Worm (Caenorhabditis elegans) whole organism, mixed stage, embryonic: ENCODE results near the gene acer-1.
A peak's percentile ranks its signal among the peaks of the same experiment; 100 is the strongest.

Experiments used
- M03D4.4 ChIP-seq: sonication (generic microtip); optimal IDR thresholded peaks from 2 replicates; lab custom pipeline; 2017; ENCODE audit warnings: mild to moderate bottlenecking, missing genetic modification characterization, missing compliant biosample characterization
- bed-3 ChIP-seq: fragments of 200-800 bp; sonication (Bioruptor generic); optimal IDR thresholded peaks from 3 replicates; lab custom pipeline; 2018; ENCODE audit warnings: mild to moderate bottlenecking, missing genetic modification characterization, moderate library complexity, missing compliant biosample characterization
- blmp-1 ChIP-seq: fragments of 150-350 bp; optimal IDR thresholded peaks from 2 replicates; lab custom pipeline; 2014; ENCODE audit warnings: missing biosample characterization, missing genetic modification characterization
- ceh-39 ChIP-seq: fragments of 150-350 bp; optimal IDR thresholded peaks from 2 replicates; lab custom pipeline; 2014; ENCODE audit warnings: missing biosample characterization, missing genetic modification characterization
- ceh-43 ChIP-seq: fragments of 200-800 bp; sonication (Bioruptor generic); optimal IDR thresholded peaks from 2 replicates; lab custom pipeline; 2018; ENCODE audit warnings: mild to moderate bottlenecking, missing genetic modification characterization, moderate library complexity, missing compliant biosample characterization
- ceh-83 ChIP-seq: fragments of 200-800 bp; sonication (Bioruptor generic); optimal IDR thresholded peaks from 2 replicates; lab custom pipeline; 2018; ENCODE audit warnings: mild to moderate bottlenecking, missing genetic modification characterization, missing compliant biosample characterization
- ces-1 ChIP-seq: fragments of 150-350 bp; optimal IDR thresholded peaks from 2 replicates; lab custom pipeline; 2014; ENCODE audit warnings: missing biosample characterization, missing genetic modification reagents, missing genetic modification characterization
- drap-1 ChIP-seq: fragments of 200-800 bp; sonication (Bioruptor generic); optimal IDR thresholded peaks from 3 replicates; lab custom pipeline; 2018; ENCODE audit warnings: mild to moderate bottlenecking, missing genetic modification characterization, missing compliant biosample characterization
- elt-1 ChIP-seq: sonication (generic microtip); optimal IDR thresholded peaks from 2 replicates; lab custom pipeline; 2017; ENCODE audit warnings: missing genetic modification characterization, mild to moderate bottlenecking, missing compliant biosample characterization, antibody characterized with exemption, moderate library complexity, borderline replicate concordance; ENCODE audit not compliant: insufficient read depth
- flh-1 ChIP-seq: fragments of 200-800 bp; sonication (Bioruptor generic); optimal IDR thresholded peaks from 2 replicates; lab custom pipeline; 2018; ENCODE audit warnings: mild to moderate bottlenecking, missing genetic modification characterization, moderate library complexity, missing compliant biosample characterization
- ham-2 ChIP-seq: fragments of 200-800 bp; sonication (Bioruptor generic); optimal IDR thresholded peaks from 2 replicates; lab custom pipeline; 2018; ENCODE audit warnings: mild to moderate bottlenecking, missing genetic modification characterization, missing compliant biosample characterization
- hlh-1 ChIP-seq: fragments of 150-350 bp; optimal IDR thresholded peaks from 2 replicates; lab custom pipeline; 2014; ENCODE audit warnings: missing biosample characterization, missing genetic modification reagents, missing genetic modification characterization
- lin-13 ChIP-seq: fragments of 150-350 bp; optimal IDR thresholded peaks from 2 replicates; lab custom pipeline; 2014; ENCODE audit warnings: missing biosample characterization, missing genetic modification characterization
- lin-32 ChIP-seq: fragments of 200-800 bp; sonication (Bioruptor generic); optimal IDR thresholded peaks from 2 replicates; lab custom pipeline; 2018; ENCODE audit warnings: mild to moderate bottlenecking, missing genetic modification characterization, missing compliant biosample characterization
- lsy-2 ChIP-seq: fragments of 150-350 bp; optimal IDR thresholded peaks from 2 replicates; lab custom pipeline; 2014; ENCODE audit warnings: missing biosample characterization, missing genetic modification characterization
- mab-5 ChIP-seq: fragments of 150-350 bp; optimal IDR thresholded peaks from 2 replicates; lab custom pipeline; 2014; ENCODE audit warnings: missing biosample characterization, missing genetic modification characterization
- mep-1 ChIP-seq: fragments of 150-350 bp; optimal IDR thresholded peaks from 2 replicates; lab custom pipeline; 2017; ENCODE audit warnings: missing biosample characterization, missing genetic modification reagents, missing genetic modification characterization, inconsistent platforms
- nhr-12 ChIP-seq: fragments of 150-350 bp; optimal IDR thresholded peaks from 2 replicates; lab custom pipeline; 2014; ENCODE audit warnings: missing biosample characterization, missing genetic modification characterization
- nhr-237 ChIP-seq: fragments of 150-350 bp; optimal IDR thresholded peaks from 2 replicates; lab custom pipeline; 2014; ENCODE audit warnings: missing biosample characterization, missing genetic modification characterization
- nhr-28 ChIP-seq: fragments of 150-350 bp; optimal IDR thresholded peaks from 2 replicates; lab custom pipeline; 2014; ENCODE audit warnings: missing biosample characterization, missing genetic modification characterization
- nhr-76 ChIP-seq: sonication (generic microtip); optimal IDR thresholded peaks from 2 replicates; lab custom pipeline; 2017; ENCODE audit warnings: missing biosample characterization, missing genetic modification characterization
- sem-2 ChIP-seq: fragments of 200-800 bp; sonication (Bioruptor generic); optimal IDR thresholded peaks from 2 replicates; lab custom pipeline; 2018; ENCODE audit warnings: mild to moderate bottlenecking, missing genetic modification characterization, missing compliant biosample characterization
- snpc-4 ChIP-seq: fragments of 150-350 bp; optimal IDR thresholded peaks from 2 replicates; lab custom pipeline; 2014; ENCODE audit warnings: missing biosample characterization, missing genetic modification characterization
- sptf-1 ChIP-seq: sonication (generic microtip); optimal IDR thresholded peaks from 2 replicates; lab custom pipeline; 2017; ENCODE audit warnings: mild to moderate bottlenecking, missing genetic modification characterization, moderate library complexity, missing compliant biosample characterization
- tbx-8 ChIP-seq: fragments of 200-800 bp; sonication (Bioruptor generic); optimal IDR thresholded peaks from 2 replicates; lab custom pipeline; 2018; ENCODE audit warnings: mild to moderate bottlenecking, missing genetic modification characterization, moderate library complexity, missing compliant biosample characterization
- unc-120 ChIP-seq: sonication (generic microtip); optimal IDR thresholded peaks from 2 replicates; lab custom pipeline; 2017; ENCODE audit warnings: missing genetic modification characterization, missing compliant biosample characterization; ENCODE audit not compliant: poor library complexity, severe bottlenecking
- unc-39 ChIP-seq: fragments of 150-350 bp; optimal IDR thresholded peaks from 2 replicates; lab custom pipeline; 2014; ENCODE audit warnings: missing biosample characterization, missing genetic modification characterization
- unc-62 ChIP-seq: fragments of 150-350 bp; optimal IDR thresholded peaks from 2 replicates; lab custom pipeline; 2014; ENCODE audit warnings: missing biosample characterization, missing genetic modification reagents, missing genetic modification characterization
- zip-8 ChIP-seq: fragments of 150-350 bp; optimal IDR thresholded peaks from 2 replicates; lab custom pipeline; 2014; ENCODE audit warnings: missing biosample characterization, missing genetic modification characterization
- ztf-11 ChIP-seq: fragments of 150-350 bp; optimal IDR thresholded peaks from 2 replicates; lab custom pipeline; 2014; ENCODE audit warnings: missing biosample characterization, missing genetic modification characterization

Gene acer-1

ce11 chrII:6897507-6897906 is 7.3 kb upstream of the acer-1 start, which contains the start of gene C44B7.11:
Gene C44B7.11, minus strand, starts transcription at chrII:6897540.
- no peak for TF ChIP-seq tbx-8
- no peak for TF ChIP-seq ceh-43
- TF ChIP-seq ham-2 (GFP tag; lab: Kevin White, UChicago) = no peak
- no peak for TF ChIP-seq ceh-83 (GFP tag; lab: Kevin White, UChicago)
- no peak for TF ChIP-seq nhr-28 (tag; lab: Kevin White, UChicago)
- TF ChIP-seq drap-1 (GFP tag; lab: Kevin White, UChicago) = no peak
- no peak for TF ChIP-seq sptf-1 (tag; lab: Kevin White, UChicago)
- TF ChIP-seq ceh-39 = no peak
- no peak for TF ChIP-seq sem-2 (GFP tag; lab: Kevin White, UChicago)
- TF ChIP-seq snpc-4 (tag; lab: Kevin White, UChicago) = no peak
- no peak for TF ChIP-seq lsy-2 (tag; lab: Kevin White, UChicago)
- TF ChIP-seq hlh-1 (tag; lab: Kevin White, UChicago) = no peak
- no peak for TF ChIP-seq bed-3
- no peak for TF ChIP-seq lin-13 (tag; lab: Kevin White, UChicago)
- TF ChIP-seq blmp-1 (tag; lab: Kevin White, UChicago) = no peak
- TF ChIP-seq flh-1 (GFP tag; lab: Kevin White, UChicago) = no peak
- no peak for TF ChIP-seq ces-1 (GFP tag; lab: Kevin White, UChicago)
- no peak for TF ChIP-seq elt-1
- TF ChIP-seq, all 35 proteins: peak for 0

ce11 chrII:6893589-6894245 is 3.5 kb upstream of the acer-1 start, which contains the start of gene adal-1:
Gene adal-1, minus strand, starts transcription at chrII:6893639.
- TF ChIP-seq lsy-2 (tag; lab: Kevin White, UChicago) (peak; percentile 61), lin-32 (no peak)

DNA sequence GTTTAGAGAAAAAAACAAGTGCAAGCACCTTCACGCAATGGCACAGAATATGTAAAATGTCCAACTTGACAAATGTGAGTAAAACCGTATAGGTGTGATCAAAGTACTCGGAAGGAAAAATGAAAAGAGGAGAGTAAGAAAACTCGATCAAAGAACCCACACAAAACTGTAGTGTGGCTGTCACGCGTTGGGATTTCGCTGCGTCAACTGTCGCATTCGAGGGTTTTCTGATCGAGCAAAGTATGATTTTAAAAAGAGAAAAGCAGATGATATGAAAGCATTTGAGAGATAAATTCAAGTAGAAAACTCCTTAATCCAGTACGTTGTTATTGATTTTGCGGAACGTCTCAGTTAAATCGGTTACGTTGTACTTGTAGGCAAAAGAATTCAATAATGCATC is 1.6 kb upstream of the acer-1 start:
- no peak for TF ChIP-seq zip-8 (tag; lab: Kevin White, UChicago)
- no peak for TF ChIP-seq mab-5
- peak; percentile 83 for TF ChIP-seq hlh-1 (tag; lab: Kevin White, UChicago)
- TF ChIP-seq M03D4.4 (tag; lab: Kevin White, UChicago) = no peak
- no peak for TF ChIP-seq ztf-11 (tag; lab: Kevin White, UChicago)
- TF ChIP-seq ham-2 (GFP tag; lab: Kevin White, UChicago) = no peak
- TF ChIP-seq, all 35 proteins: peak for 1

ce11 chrII:6891176-6891575 is 976 bp upstream of the acer-1 start:
- TF ChIP-seq elt-1 (no peak), ces-1 (GFP tag; lab: Kevin White, UChicago) (no peak), zip-8 (tag; lab: Kevin White, UChicago) (no peak), nhr-76 (no peak), ham-2 (GFP tag; lab: Kevin White, UChicago) (no peak), M03D4.4 (tag; lab: Kevin White, UChicago) (no peak), mep-1 (tag; lab: Kevin White, UChicago) (no peak)

ce11 chrII:6889580-6889922 is 649 bp downstream of the acer-1 start:
- TF ChIP-seq ztf-11 (tag; lab: Kevin White, UChicago) = no peak
- no peak for TF ChIP-seq flh-1 (GFP tag; lab: Kevin White, UChicago)
- TF ChIP-seq sem-2 (GFP tag; lab: Kevin White, UChicago) = no peak
- TF ChIP-seq ceh-39 = no peak
- TF ChIP-seq drap-1 (GFP tag; lab: Kevin White, UChicago) = no peak
- no peak for TF ChIP-seq M03D4.4 (tag; lab: Kevin White, UChicago)
- TF ChIP-seq unc-62 (GFP tag; lab: Kevin White, UChicago) = no peak
- TF ChIP-seq ceh-83 (GFP tag; lab: Kevin White, UChicago) = no peak
- TF ChIP-seq sptf-1 (tag; lab: Kevin White, UChicago) = no peak
- no peak for TF ChIP-seq lin-32
- no peak for TF ChIP-seq mep-1 (tag; lab: Kevin White, UChicago)
- no peak for TF ChIP-seq nhr-237 (tag; lab: Kevin White, UChicago)
- no peak for TF ChIP-seq nhr-28 (tag; lab: Kevin White, UChicago)
- TF ChIP-seq unc-39 (tag; lab: Kevin White, UChicago) = no peak
- no peak for TF ChIP-seq nhr-76
- TF ChIP-seq nhr-12 (tag; lab: Kevin White, UChicago) = no peak
- no peak for TF ChIP-seq snpc-4 (tag; lab: Kevin White, UChicago)
- no peak for TF ChIP-seq mab-5
- no peak for TF ChIP-seq unc-120 (tag; lab: Kevin White, UChicago)
